Worm (Caenorhabditis elegans) whole organism, L1 larva: ENCODE measurements around the gene npl-4.1.

Experiments used
- C34B4.2 ChIP-seq: sonication (generic microtip); optimal IDR thresholded peaks from 2 replicates; lab custom pipeline; 2017; ENCODE audit warnings: mild to moderate bottlenecking, missing genetic modification characterization, missing compliant biosample characterization
- Y116A8C.19 ChIP-seq: sonication (generic microtip); optimal IDR thresholded peaks from 2 replicates; lab custom pipeline; 2016; ENCODE audit warnings: missing compliant biosample characterization, missing genetic modification characterization, borderline replicate concordance
- alr-1 ChIP-seq: fragments of 200-800 bp; sonication (Bioruptor generic); optimal IDR thresholded peaks from 2 replicates; lab custom pipeline; 2018; ENCODE audit warnings: borderline replicate concordance, mild to moderate bottlenecking, missing genetic modification characterization, missing compliant biosample characterization
- aly-2 ChIP-seq: fragments of 150-350 bp; optimal IDR thresholded peaks from 2 replicates; lab custom pipeline; 2014; ENCODE audit warnings: missing biosample characterization, missing genetic modification characterization
- blmp-1 ChIP-seq: fragments of 150-350 bp; optimal IDR thresholded peaks from 2 replicates; lab custom pipeline; 2014; ENCODE audit warnings: missing biosample characterization, missing genetic modification characterization
- ceh-63 ChIP-seq: fragments of 200-800 bp; sonication (Bioruptor generic); optimal IDR thresholded peaks from 2 replicates; lab custom pipeline; 2018; ENCODE audit warnings: mild to moderate bottlenecking, missing genetic modification characterization, missing compliant biosample characterization
- ceh-8 ChIP-seq: fragments of 200-800 bp; sonication (Bioruptor generic); optimal IDR thresholded peaks from 2 replicates; lab custom pipeline; 2018; ENCODE audit warnings: mild to moderate bottlenecking, missing genetic modification characterization, moderate library complexity, missing compliant biosample characterization
- ceh-82 ChIP-seq, 3 experiments: fragments of 150-350 bp in 1 of 3; sonication (generic microtip) in 2 of 3; optimal IDR thresholded peaks; 2 replicates each; lab custom pipeline; 2014 to 2017; ENCODE audit warnings: missing biosample characterization in 3 of 3, missing genetic modification characterization in 3 of 3
- ceh-90 ChIP-seq: sonication (generic microtip); optimal IDR thresholded peaks from 2 replicates; lab custom pipeline; 2016; ENCODE audit warnings: missing genetic modification characterization, missing compliant biosample characterization
- dsc-1 ChIP-seq: sonication (generic microtip); optimal IDR thresholded peaks from 2 replicates; lab custom pipeline; 2016; ENCODE audit warnings: mild to moderate bottlenecking, missing genetic modification characterization, missing compliant biosample characterization
- efl-3 ChIP-seq: fragments of 200-800 bp; sonication (Bioruptor generic); optimal IDR thresholded peaks from 2 replicates; lab custom pipeline; 2018; ENCODE audit warnings: mild to moderate bottlenecking, missing genetic modification characterization, missing compliant biosample characterization
- elt-3 ChIP-seq, 6 experiments: fragments of 150-350 bp in 1 of 6; sonication (generic microtip); optimal IDR thresholded peaks; 2 replicates each; lab custom pipeline; 2017 to 2018; ENCODE audit warnings: missing biosample characterization in 6 of 6, missing genetic modification characterization in 6 of 6, inconsistent platforms in 1 of 6
- ets-5 ChIP-seq: fragments of 200-800 bp; sonication (Bioruptor generic); IDR thresholded peaks from 2 replicates; pipeline ENCODE4 v1.3.6; 2022; ENCODE audit warnings: missing genetic modification characterization, missing compliant biosample characterization
- fkh-10 ChIP-seq: sonication (generic microtip); optimal IDR thresholded peaks from 2 replicates; lab custom pipeline; 2017; ENCODE audit warnings: missing biosample characterization, missing genetic modification reagents, missing genetic modification characterization
- fkh-4 ChIP-seq: sonication (generic microtip); optimal IDR thresholded peaks from 2 replicates; lab custom pipeline; 2016; ENCODE audit warnings: missing compliant biosample characterization, missing genetic modification characterization, borderline replicate concordance
- fkh-8 ChIP-seq: sonication (generic microtip); optimal IDR thresholded peaks from 2 replicates; lab custom pipeline; 2016; ENCODE audit warnings: mild to moderate bottlenecking, missing genetic modification characterization, missing compliant biosample characterization
- fos-1 ChIP-seq: fragments of 150-350 bp; optimal IDR thresholded peaks from 2 replicates; lab custom pipeline; 2014; ENCODE audit warnings: missing biosample characterization, missing genetic modification characterization
- grh-1 ChIP-seq: fragments of 200-800 bp; sonication (Bioruptor generic); IDR thresholded peaks from 2 replicates; pipeline ENCODE4 v1.3.6; 2022; ENCODE audit warnings: missing genetic modification reagents, missing genetic modification characterization, missing compliant biosample characterization
- hlh-17 ChIP-seq: fragments of 200-800 bp; sonication (Bioruptor generic); optimal IDR thresholded peaks from 2 replicates; lab custom pipeline; 2018; ENCODE audit warnings: missing genetic modification characterization, mild to moderate bottlenecking, missing compliant biosample characterization, moderate library complexity, borderline replicate concordance
- hpl-2 ChIP-seq: fragments of 150-350 bp; optimal IDR thresholded peaks from 2 replicates; lab custom pipeline; 2014; ENCODE audit warnings: missing biosample characterization, missing genetic modification reagents, missing genetic modification characterization
- irx-1 ChIP-seq: sonication (generic microtip); optimal IDR thresholded peaks from 2 replicates; lab custom pipeline; 2016; ENCODE audit warnings: missing genetic modification characterization, missing compliant biosample characterization
- isw-1 ChIP-seq: fragments of 200-800 bp; sonication (Bioruptor generic); IDR thresholded peaks from 2 replicates; pipeline ENCODE4 v1.3.6; 2022; ENCODE audit warnings: missing genetic modification characterization, missing compliant biosample characterization
- jun-1 ChIP-seq: fragments of 150-350 bp; optimal IDR thresholded peaks from 2 replicates; lab custom pipeline; 2014; ENCODE audit warnings: missing biosample characterization, missing genetic modification reagents, missing genetic modification characterization
- lin-15B ChIP-seq: fragments of 150-350 bp; sonication (generic microtip); optimal IDR thresholded peaks from 3 replicates; lab custom pipeline; 2014; ENCODE audit warnings: missing biosample characterization, missing genetic modification characterization
- lsy-2 ChIP-seq, 2 experiments: fragments of 150-350 bp; optimal IDR thresholded peaks; 2 replicates each; lab custom pipeline; 2014; ENCODE audit warnings: missing biosample characterization in 2 of 2, missing genetic modification characterization in 2 of 2
- mab-9 ChIP-seq: fragments of 200-800 bp; sonication (Bioruptor generic); IDR thresholded peaks from 2 replicates; pipeline ENCODE4 v1.3.6; 2022; ENCODE audit warnings: missing genetic modification reagents, missing genetic modification characterization, missing compliant biosample characterization
- mdl-1 ChIP-seq, 2 experiments: fragments of 150-350 bp; optimal IDR thresholded peaks; 2 replicates each; lab custom pipeline; 2014 to 2017; ENCODE audit warnings: missing biosample characterization in 2 of 2, missing genetic modification characterization in 2 of 2, inconsistent platforms in 1 of 2
- mep-1 ChIP-seq: fragments of 150-350 bp; optimal IDR thresholded peaks from 2 replicates; lab custom pipeline; 2014; ENCODE audit warnings: missing biosample characterization, missing genetic modification characterization
- nhr-11 ChIP-seq: fragments of 150-350 bp; optimal IDR thresholded peaks from 2 replicates; lab custom pipeline; 2014; ENCODE audit warnings: missing biosample characterization, missing genetic modification characterization
- nhr-12 ChIP-seq: sonication (generic microtip); optimal IDR thresholded peaks from 2 replicates; lab custom pipeline; 2017; ENCODE audit warnings: missing biosample characterization, missing genetic modification characterization
- nhr-19 ChIP-seq: fragments of 200-800 bp; sonication (Bioruptor generic); conservative IDR thresholded peaks from 2 replicates; pipeline ENCODE4 v1.3.6; 2022; ENCODE audit warnings: missing genetic modification characterization, missing compliant biosample characterization
- nhr-20 ChIP-seq: sonication (generic microtip); optimal IDR thresholded peaks from 2 replicates; lab custom pipeline; 2016; ENCODE audit warnings: mild to moderate bottlenecking, missing genetic modification characterization, missing compliant biosample characterization
- nhr-71 ChIP-seq: sonication (generic microtip); optimal IDR thresholded peaks from 2 replicates; lab custom pipeline; 2016; ENCODE audit warnings: mild to moderate bottlenecking, missing genetic modification characterization, moderate library complexity, missing compliant biosample characterization
- nhr-77 ChIP-seq: fragments of 150-350 bp; optimal IDR thresholded peaks from 2 replicates; lab custom pipeline; 2014; ENCODE audit warnings: missing biosample characterization, missing genetic modification characterization
- nhr-85 ChIP-seq: sonication (generic microtip); peaks from one replicate; lab custom pipeline; 2016; ENCODE audit warnings: missing genetic modification characterization, inconsistent platforms, missing compliant biosample characterization
- nhr-90 ChIP-seq: sonication (generic microtip); optimal IDR thresholded peaks from 2 replicates; lab custom pipeline; 2016; ENCODE audit warnings: mild to moderate bottlenecking, missing genetic modification characterization, missing compliant biosample characterization; ENCODE audit not compliant: poor library complexity
- pag-3 ChIP-seq: sonication (generic microtip); optimal IDR thresholded peaks from 2 replicates; lab custom pipeline; 2017; ENCODE audit warnings: missing genetic modification characterization, mild to moderate bottlenecking, missing compliant biosample characterization, antibody characterized with exemption, borderline replicate concordance; ENCODE audit not compliant: insufficient read depth
- rnt-1 ChIP-seq: sonication (generic microtip); optimal IDR thresholded peaks from 2 replicates; lab custom pipeline; 2016; ENCODE audit warnings: mild to moderate bottlenecking, missing genetic modification characterization, moderate library complexity, missing compliant biosample characterization
- skn-1 ChIP-seq: fragments of 150-350 bp; optimal IDR thresholded peaks from 2 replicates; lab custom pipeline; 2014; ENCODE audit warnings: missing biosample characterization, missing genetic modification characterization
- snpc-4 ChIP-seq: fragments of 150-350 bp; optimal IDR thresholded peaks from 2 replicates; lab custom pipeline; 2014; ENCODE audit warnings: missing biosample characterization, missing genetic modification characterization
- sox-4 ChIP-seq: sonication (generic microtip); optimal IDR thresholded peaks from 2 replicates; lab custom pipeline; 2016; ENCODE audit warnings: missing genetic modification characterization, missing compliant biosample characterization
- swsn-7 ChIP-seq: sonication (generic microtip); optimal IDR thresholded peaks from 2 replicates; lab custom pipeline; 2016; ENCODE audit warnings: missing genetic modification characterization, missing compliant biosample characterization
- tlp-1 ChIP-seq: fragments of 150-350 bp; optimal IDR thresholded peaks from 2 replicates; lab custom pipeline; 2014; ENCODE audit warnings: missing biosample characterization, missing genetic modification characterization
- unc-130 ChIP-seq: fragments of 150-350 bp; optimal IDR thresholded peaks from 2 replicates; lab custom pipeline; 2017; ENCODE audit warnings: missing biosample characterization, missing genetic modification characterization, inconsistent platforms
- unc-62 ChIP-seq: fragments of 150-350 bp; optimal IDR thresholded peaks from 2 replicates; lab custom pipeline; 2014; ENCODE audit warnings: missing biosample characterization, missing genetic modification reagents, missing genetic modification characterization
- unc-98 ChIP-seq: fragments of 200-800 bp; sonication (Bioruptor generic); IDR thresholded peaks from 2 replicates; pipeline ENCODE4 v1.3.6; 2022; ENCODE audit warnings: missing genetic modification characterization, missing compliant biosample characterization
- vab-15 ChIP-seq: sonication (generic microtip); optimal IDR thresholded peaks from 2 replicates; lab custom pipeline; 2017; ENCODE audit warnings: missing genotype, mild to moderate bottlenecking, missing genetic modification characterization, missing compliant biosample characterization
- zip-4 ChIP-seq: fragments of 200-800 bp; sonication (Bioruptor generic); optimal IDR thresholded peaks from 2 replicates; lab custom pipeline; 2018; ENCODE audit warnings: mild to moderate bottlenecking, missing genetic modification characterization, moderate library complexity, missing compliant biosample characterization
- ztf-4 ChIP-seq: fragments of 150-350 bp; optimal IDR thresholded peaks from 2 replicates; lab custom pipeline; 2014; ENCODE audit warnings: missing biosample characterization, missing genetic modification characterization

The npl-4.1 gene

ce11 chrII:5599326-5600044 lies 31.7 kb upstream of the npl-4.1 start, which contains the start of gene C17G10.10 (continued):
- peak; percentile 78 for TF ChIP-seq aly-2
- peak; percentile 92 for TF ChIP-seq rnt-1 (tag; lab: Kevin White, UChicago)
- TF ChIP-seq mep-1 (tag; lab: Kevin White, UChicago), result peak; percentile 60
- peak; percentile 52 for TF ChIP-seq nhr-77
- TF ChIP-seq fkh-8 (tag; lab: Kevin White, UChicago), result no peak
- peak in 5 of 6 experiments; percentile 3 to 79 (median 48) for TF ChIP-seq elt-3 (tag; optimal IDR thresholded peaks at IDR 0.05; lab: Kevin White, UChicago)
- no peak for TF ChIP-seq C34B4.2
- TF ChIP-seq hlh-17, result peak; percentile 59
- no peak for TF ChIP-seq tlp-1 (tag; lab: Kevin White, UChicago)
- no peak; the same call in 1 of the 2 replicates for TF ChIP-seq isw-1 (GFP tag; lab: Robert Waterston, UW)
- TF ChIP-seq mdl-1 (tag; optimal IDR thresholded peaks at IDR 0.05; lab: Kevin White, UChicago), result peak in 1 of 2 experiments; percentile 82
- TF ChIP-seq zip-4 (GFP tag; lab: Kevin White, UChicago), result peak; percentile 43
- peak; percentile 89 for TF ChIP-seq nhr-71 (tag; lab: Kevin White, UChicago)
- no peak for TF ChIP-seq vab-15 (tag; lab: Kevin White, UChicago)
- peak; percentile 88 for TF ChIP-seq nhr-19 (GFP tag; lab: Robert Waterston, UW)
- no peak for TF ChIP-seq ceh-90 (tag; lab: Kevin White, UChicago)
- TF ChIP-seq nhr-90, result peak; percentile 93
- TF ChIP-seq sox-4 (tag; lab: Kevin White, UChicago), result no peak
- peak; percentile 72 for TF ChIP-seq grh-1 (GFP tag; lab: Robert Waterston, UW)
- TF ChIP-seq ceh-8 (GFP tag; lab: Kevin White, UChicago), result no peak
- TF ChIP-seq dsc-1 (tag; lab: Kevin White, UChicago), result peak; percentile 77
- no peak for TF ChIP-seq pag-3 (tag; lab: Kevin White, UChicago)
- no peak for TF ChIP-seq mab-9
- TF ChIP-seq snpc-4 (tag; lab: Kevin White, UChicago), result peak; percentile 99
- peak; percentile 92 for TF ChIP-seq nhr-85
- peak; percentile 73 for TF ChIP-seq ztf-4 (tag; lab: Kevin White, UChicago)
- TF ChIP-seq nhr-11 (tag; lab: Kevin White, UChicago), result peak; percentile 35
- TF ChIP-seq jun-1 (tag; lab: Kevin White, UChicago), result peak; percentile 56
- peak; percentile 34 for TF ChIP-seq blmp-1 (tag; lab: Kevin White, UChicago)
- no peak for TF ChIP-seq unc-62 (GFP tag; lab: Kevin White, UChicago)
- TF ChIP-seq fos-1 (tag; lab: Kevin White, UChicago), result peak; percentile 65
- TF ChIP-seq fkh-4 (tag; lab: Kevin White, UChicago), result no peak
- no peak for TF ChIP-seq skn-1
- peak; percentile 57 for TF ChIP-seq hpl-2 (GFP tag; lab: Kevin White, UChicago)
- TF ChIP-seq efl-3 (GFP tag; lab: Kevin White, UChicago), result peak; percentile 4
- no peak for TF ChIP-seq alr-1
- no peak for TF ChIP-seq ceh-63 (GFP tag; lab: Kevin White, UChicago)
- TF ChIP-seq Y116A8C.19, result no peak
- peak; percentile 95 for TF ChIP-seq nhr-20 (tag; lab: Kevin White, UChicago)
- peak; percentile 63 for TF ChIP-seq irx-1 (tag; lab: Kevin White, UChicago)

- TF ChIP-seq lsy-2 (tag; optimal IDR thresholded peaks at IDR 0.05; lab: Kevin White, UChicago) (no peak), fkh-10 (GFP tag; lab: Kevin White, UChicago) (no peak), hpl-2 (GFP tag; lab: Kevin White, UChicago) (no peak), Y116A8C.19 (no peak), ets-5 (GFP tag; lab: Robert Waterston, UW) (no peak), ceh-8 (GFP tag; lab: Kevin White, UChicago) (no peak), tlp-1 (tag; lab: Kevin White, UChicago) (no peak), nhr-12 (tag; lab: Kevin White, UChicago) (no peak), vab-15 (tag; lab: Kevin White, UChicago) (no peak), swsn-7 (tag; lab: Kevin White, UChicago) (no peak), ceh-90 (tag; lab: Kevin White, UChicago) (no peak), unc-98 (no peak), unc-130 (tag; lab: Kevin White, UChicago) (no peak), pag-3 (tag; lab: Kevin White, UChicago) (no peak), ceh-82 (tag; optimal IDR thresholded peaks at IDR 0.05; lab: Kevin White, UChicago) (no peak), ceh-63 (GFP tag; lab: Kevin White, UChicago) (no peak), lin-15B (tag; lab: Kevin White, UChicago) (no peak)
Measured at ce11 chrII:5603194-5603593, 28.0 kb upstream of the npl-4.1 start, which contains the start of gene C17G10.6. TSS of gene C17G10.6 (minus strand) at chrII:5603294.
